Worm (Caenorhabditis elegans) whole organism, L4 larva: ENCODE results near the gene sre-29.

Source experiments
- Y105C5A.15 ChIP-seq: fragments of 200-800 bp; sonication (Bioruptor generic); IDR thresholded peaks from 2 replicates; pipeline ENCODE4 v1.3.6; 2022; ENCODE audit warnings: missing genetic modification characterization, missing compliant biosample characterization
- daf-16 ChIP-seq, 3 experiments: sonication (generic microtip); optimal IDR thresholded peaks; 2 replicates each; lab custom pipeline; 2016 to 2017; ENCODE audit warnings: missing genetic modification characterization in 3 of 3, missing genetic modification reagents in 3 of 3, mild to moderate bottlenecking in 2 of 3, missing compliant biosample characterization in 2 of 3, missing biosample characterization in 1 of 3, moderate library complexity in 1 of 3
- hlh-30 ChIP-seq: sonication (generic microtip); optimal IDR thresholded peaks from 2 replicates; lab custom pipeline; 2017; ENCODE audit warnings: antibody characterized with exemption, mild to moderate bottlenecking, missing genetic modification characterization, missing compliant biosample characterization; ENCODE audit not compliant: insufficient read depth

sre-29 gene

DNA sequence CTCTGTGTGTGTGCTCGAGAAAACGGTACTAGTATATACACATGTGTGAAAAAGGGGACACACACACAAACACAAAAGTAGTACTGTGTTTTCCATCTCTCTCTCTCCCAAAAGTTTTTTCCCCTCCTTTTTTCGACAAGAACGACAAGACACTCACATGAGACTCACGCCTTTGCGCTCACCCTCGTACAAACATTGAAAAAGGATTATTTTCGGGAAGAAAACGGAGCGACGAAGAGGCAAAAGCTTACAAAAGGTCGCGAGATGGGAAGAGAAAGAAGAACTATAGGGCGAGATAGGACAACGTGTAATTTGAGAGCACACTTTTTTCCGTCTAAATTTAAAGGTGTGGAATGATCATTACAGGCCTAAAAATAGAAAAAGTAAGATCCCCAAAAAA is 51.8 kb downstream of the sre-29 start (continued):
- TF ChIP-seq hlh-30 (tag; lab: Kevin White, UChicago) (peak; percentile 35), Y105C5A.15 (no peak), daf-16 (GFP tag; optimal IDR thresholded peaks at IDR 0.05; lab: Kevin White, UChicago) (no peak), daf-16 (tag; optimal IDR thresholded peaks at IDR 0.05; lab: Kevin White, UChicago) (peak; percentile 19)
- TF ChIP-seq, all 104 proteins: peak for 6
